Fruit fly (Drosophila melanogaster): ENCODE measurements around the gene Ccm3.

The Ccm3 gene

DNA sequence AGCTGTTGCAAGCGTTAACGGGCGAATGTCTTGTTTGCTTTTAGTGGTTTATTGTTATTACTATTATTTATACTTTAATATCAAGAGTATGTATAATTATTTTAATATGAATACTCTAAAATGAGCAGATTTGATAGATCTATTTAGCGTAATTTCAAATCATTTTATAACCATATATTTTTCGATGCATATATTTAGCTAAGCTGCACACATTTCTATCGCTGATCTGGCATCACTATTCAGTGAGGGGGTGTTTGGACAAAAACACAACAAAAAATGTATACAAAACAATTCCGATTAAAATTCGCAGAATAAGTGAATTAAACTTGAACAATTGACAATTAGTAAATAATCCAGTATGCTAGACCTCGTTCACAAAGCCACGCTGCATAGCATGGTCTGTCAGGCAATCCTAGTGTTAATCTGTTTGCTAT lies 20.7 kb upstream of the Ccm3 start, which contains the start of the genes Trs33 and Tmtc4:
Gene Trs33, minus strand, starts transcription at position 3 of the 434 bp plus-strand sequence.
Gene Tmtc4, plus strand, starts transcription at position 233 of the 434 bp plus-strand sequence.
- no peak for TF ChIP-seq CG30431 (GFP tag; optimal IDR thresholded peaks at IDR 0.05)
- peak; percentile 15 for TF ChIP-seq CG13123 (GFP tag; optimal IDR thresholded peaks at IDR 0.05)
- TF ChIP-seq nau (GFP tag; optimal IDR thresholded peaks at IDR 0.05), result no peak
- TF ChIP-seq zfh1 (GFP tag; IDR thresholded peaks at IDR 0.05), result no peak; the same call in 2 of the 3 replicates
- TF ChIP-seq Max (GFP tag; optimal IDR thresholded peaks at IDR 0.05), result no peak
- no peak for TF ChIP-seq CG7786 (GFP tag; optimal IDR thresholded peaks at IDR 0.05)
- TF ChIP-seq Gug (GFP tag; IDR thresholded peaks at IDR 0.05), result no peak
- no peak for TF ChIP-seq CG17186 (GFP tag; optimal IDR thresholded peaks at IDR 0.05)
- no peak for TF ChIP-seq pho (GFP tag; optimal IDR thresholded peaks at IDR 0.05)
- TF ChIP-seq CG8944 (GFP tag; optimal IDR thresholded peaks at IDR 0.05), result no peak
- peak; percentile 64 for TF ChIP-seq CG2678 (tag; optimal IDR thresholded peaks at IDR 0.05)
- no peak for TF ChIP-seq CG43689 (GFP tag; IDR thresholded peaks at IDR 0.05)
- no peak for TF ChIP-seq nom (GFP tag; optimal IDR thresholded peaks at IDR 0.05)
- TF ChIP-seq Asciz (GFP tag; optimal IDR thresholded peaks at IDR 0.05), result no peak
- no peak for TF ChIP-seq MTF-1 (GFP tag; optimal IDR thresholded peaks at IDR 0.05; ENCODE audit: borderline replicate concordance)
- no peak for TF ChIP-seq CG18619 (GFP tag; optimal IDR thresholded peaks at IDR 0.05)
- no peak for TF ChIP-seq ab (GFP tag; optimal IDR thresholded peaks at IDR 0.05)
- TF ChIP-seq ken (GFP tag; IDR thresholded peaks at IDR 0.05), result no peak
- no peak for TF ChIP-seq pfk (GFP tag; optimal IDR thresholded peaks at IDR 0.05)
- TF ChIP-seq Six4 (GFP tag; optimal IDR thresholded peaks at IDR 0.05), result no peak
- TF ChIP-seq chif (GFP tag; optimal IDR thresholded peaks at IDR 0.05), result no peak
- TF ChIP-seq so (GFP tag; IDR thresholded peaks at IDR 0.05), result no peak
- TF ChIP-seq CG4730 (GFP tag; IDR thresholded peaks at IDR 0.05), result no peak
- no peak for TF ChIP-seq CG6654 (GFP tag; optimal IDR thresholded peaks at IDR 0.05)
- peak; percentile 72 for TF ChIP-seq CG12391 (tag; optimal IDR thresholded peaks at IDR 0.05)
- no peak for TF ChIP-seq hb (GFP tag; IDR thresholded peaks at IDR 0.05; ENCODE audit: partially characterized antibody)
- peak; percentile 44 for TF ChIP-seq CG17385 (GFP tag; optimal IDR thresholded peaks at IDR 0.05)
- TF ChIP-seq CG11560 (tag; IDR thresholded peaks at IDR 0.05), result no peak
- peak; percentile 17 for TF ChIP-seq Fer2 (tag; optimal IDR thresholded peaks at IDR 0.05)
- no peak for TF ChIP-seq hkb (optimal IDR thresholded peaks at IDR 0.05)
- TF ChIP-seq hkb (GFP tag; IDR thresholded peaks at IDR 0.05), result no peak
- no peak for TF ChIP-seq D (optimal IDR thresholded peaks at IDR 0.05)
- no peak for TF ChIP-seq D (GFP tag; optimal IDR thresholded peaks at IDR 0.05)
- peak; percentile 31 for TF ChIP-seq CG10147 (GFP tag; optimal IDR thresholded peaks at IDR 0.05)
- peak in 1 of 2 experiments; percentile 89 for TF ChIP-seq crp (GFP tag; optimal IDR thresholded peaks at IDR 0.05)
- TF ChIP-seq CG16779 (GFP tag; IDR thresholded peaks at IDR 0.05), result no peak
- TF ChIP-seq D19B (GFP tag; optimal IDR thresholded peaks at IDR 0.05), result no peak
- TF ChIP-seq Hsf (GFP tag; optimal IDR thresholded peaks at IDR 0.05), result peak; percentile 21
- TF ChIP-seq Hmr (GFP tag; optimal IDR thresholded peaks at IDR 0.05), result peak; percentile 30
- TF ChIP-seq CG6175 (GFP tag; IDR thresholded peaks at IDR 0.05), result no peak
- TF ChIP-seq CG18011 (GFP tag; optimal IDR thresholded peaks at IDR 0.05), result no peak
- 0 out of 4 replicates have a peak, but pooled peaks have one; percentile 10 for TF ChIP-seq Dll (GFP tag; IDR thresholded peaks at IDR 0.05; ENCODE audit: partially characterized antibody)
- peak; percentile 11 for TF ChIP-seq YL-1 (GFP tag; optimal IDR thresholded peaks at IDR 0.05)
- TF ChIP-seq dan (GFP tag; IDR thresholded peaks at IDR 0.05), result no peak
- TF ChIP-seq CG4328 (GFP tag; optimal IDR thresholded peaks at IDR 0.05), result peak; percentile 29
- no peak for TF ChIP-seq CG16813 (GFP tag; IDR thresholded peaks at IDR 0.05; ENCODE audit: partially characterized antibody)
- TF ChIP-seq CG33557 (GFP tag; optimal IDR thresholded peaks at IDR 0.05), result peak; percentile 34
- TF ChIP-seq Hr51 (GFP tag; optimal IDR thresholded peaks at IDR 0.05), result no peak
- TF ChIP-seq gfzf (GFP tag; optimal IDR thresholded peaks at IDR 0.05), result no peak
- no peak for TF ChIP-seq CG3847 (GFP tag; IDR thresholded peaks at IDR 0.05)
- peak; percentile 72 for TF ChIP-seq CG4617 (GFP tag; optimal IDR thresholded peaks at IDR 0.05; ENCODE audit: borderline replicate concordance)
